Worm (Caenorhabditis elegans): Measurements from ENCODE around the gene srt-50.

- no peak for TF ChIP-seq hlh-30 (tag; optimal IDR thresholded peaks at IDR 0.05; ENCODE audit: insufficient read depth)
- TF ChIP-seq lin-39 (tag; optimal IDR thresholded peaks at IDR 0.05) = no peak
- no peak for TF ChIP-seq fkh-10 (GFP tag; optimal IDR thresholded peaks at IDR 0.05)
- TF ChIP-seq lin-13 (GFP tag; optimal IDR thresholded peaks at IDR 0.05) = no peak
- no peak for TF ChIP-seq unc-130 (GFP tag; optimal IDR thresholded peaks at IDR 0.05)
- TF ChIP-seq nhr-77 (tag; optimal IDR thresholded peaks at IDR 0.05) = no peak
- no peak for TF ChIP-seq snpc-4 (tag; optimal IDR thresholded peaks at IDR 0.05)
- no peak for TF ChIP-seq egl-27 (tag; optimal IDR thresholded peaks at IDR 0.05)
- TF ChIP-seq zip-2 (tag; optimal IDR thresholded peaks at IDR 0.05) = no peak
- TF ChIP-seq T20F7.1 (GFP tag; optimal IDR thresholded peaks at IDR 0.05) = no peak
- no peak for TF ChIP-seq T26A8.4 (GFP tag; IDR thresholded peaks at IDR 0.05)
Observed at ce11 chrIV:15057994-15058393, 16.5 kb upstream of the srt-50 start, which contains the start of gene Y41E3.13.
